Worm (Caenorhabditis elegans) whole organism, L3 larva: ENCODE results near the gene Y45G5AM.5.

ENCODE experiments used
- aly-2 ChIP-seq: fragments of 150-350 bp; optimal IDR thresholded peaks from 2 replicates; lab custom pipeline; 2014; ENCODE audit warnings: missing biosample characterization, missing genetic modification characterization
- ceh-82 ChIP-seq: fragments of 150-350 bp; optimal IDR thresholded peaks from 2 replicates; lab custom pipeline; 2014; ENCODE audit warnings: missing biosample characterization, missing genetic modification characterization
- egl-27 ChIP-seq: sonication (generic microtip); optimal IDR thresholded peaks from 4 replicates; lab custom pipeline; 2017; ENCODE audit warnings: missing biosample characterization, missing genetic modification reagents, missing genetic modification characterization
- elt-2 ChIP-seq: sonication (generic microtip); optimal IDR thresholded peaks from 2 replicates; lab custom pipeline; 2016; ENCODE audit warnings: missing genetic modification reagents, mild to moderate bottlenecking, missing genetic modification characterization, missing compliant biosample characterization
- fkh-10 ChIP-seq: sonication (generic microtip); optimal IDR thresholded peaks from 2 replicates; lab custom pipeline; 2017; ENCODE audit warnings: missing biosample characterization, missing genetic modification reagents, missing genetic modification characterization
- hmg-11 ChIP-seq: sonication (generic microtip); optimal IDR thresholded peaks from 2 replicates; lab custom pipeline; 2016; ENCODE audit warnings: missing genetic modification characterization, missing compliant biosample characterization
- nhr-11 ChIP-seq: fragments of 150-350 bp; optimal IDR thresholded peaks from 2 replicates; lab custom pipeline; 2014; ENCODE audit warnings: missing biosample characterization, missing genetic modification characterization

DNA sequence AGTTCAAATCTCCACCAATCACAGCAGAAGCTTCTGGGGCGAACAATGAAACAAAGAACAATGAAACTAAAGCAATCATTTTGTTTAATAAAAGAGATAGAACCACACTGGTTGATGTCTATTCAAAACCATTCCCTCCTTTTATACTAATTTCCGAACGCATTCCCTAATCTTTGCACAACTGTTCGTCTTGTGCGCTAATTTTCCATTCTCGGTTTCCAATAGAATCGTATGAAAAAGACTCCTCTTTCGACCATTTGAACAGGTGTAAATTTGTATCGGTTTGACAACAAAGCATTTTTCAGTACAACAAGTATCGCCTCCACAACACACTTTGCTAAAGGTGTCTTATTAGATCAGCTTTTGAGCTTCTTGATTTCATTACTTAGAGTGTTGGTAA lies 44.1 kb upstream of the Y45G5AM.5 start, which contains the start of gene T05B4.8:
- TF ChIP-seq hmg-11 (tag; lab: Kevin White, UChicago) (no peak), fkh-10 (GFP tag; lab: Kevin White, UChicago) (no peak), aly-2 (tag; lab: Kevin White, UChicago) (no peak), elt-2 (no peak), egl-27 (tag; lab: Kevin White, UChicago) (no peak), ceh-82 (tag; lab: Kevin White, UChicago) (no peak), nhr-11 (no peak)
